Worm (Caenorhabditis elegans) whole organism, L3 larva: ENCODE results near the gene clec-143.

Experiments used
- egl-5 ChIP-seq: fragments of 150-350 bp; optimal IDR thresholded peaks from 2 replicates; lab custom pipeline; 2017; ENCODE audit warnings: missing biosample characterization, missing genetic modification reagents, missing genetic modification characterization, inconsistent platforms
- lsy-12 ChIP-seq: sonication (generic microtip); optimal IDR thresholded peaks from 2 replicates; lab custom pipeline; 2016; ENCODE audit warnings: mild to moderate bottlenecking, missing genetic modification characterization, missing compliant biosample characterization
- nhr-237 ChIP-seq: fragments of 150-350 bp; optimal IDR thresholded peaks from 2 replicates; lab custom pipeline; 2014; ENCODE audit warnings: missing biosample characterization, missing genetic modification characterization
- nhr-28 ChIP-seq: fragments of 150-350 bp; optimal IDR thresholded peaks from 2 replicates; lab custom pipeline; 2014; ENCODE audit warnings: missing biosample characterization, missing genetic modification characterization
- nhr-76 ChIP-seq: fragments of 150-350 bp; sonication (generic microtip); optimal IDR thresholded peaks from 5 replicates; lab custom pipeline; 2014; ENCODE audit warnings: missing biosample characterization, missing genetic modification characterization
- pha-4 ChIP-seq: fragments of 150-350 bp; optimal IDR thresholded peaks from 2 replicates; lab custom pipeline; 2014; ENCODE audit warnings: missing biosample characterization, missing genetic modification reagents, missing genetic modification characterization
- unc-62 ChIP-seq: fragments of 150-350 bp; sonication (generic microtip); optimal IDR thresholded peaks from 4 replicates; lab custom pipeline; 2014; ENCODE audit warnings: missing biosample characterization, missing genetic modification reagents, missing genetic modification characterization

- TF ChIP-seq unc-62 (GFP tag; lab: Kevin White, UChicago) (no peak), egl-5 (tag; lab: Kevin White, UChicago) (no peak), pha-4 (no peak), lsy-12 (no peak), nhr-237 (tag; lab: Kevin White, UChicago) (no peak), nhr-76 (tag; lab: Kevin White, UChicago) (no peak), nhr-28 (tag; lab: Kevin White, UChicago) (no peak)
Measured at ce11 chrII:10449707-10450106, 20.4 kb downstream of the clec-143 start, which contains the start of gene lin-56.
